Worm (Caenorhabditis elegans): ENCODE measurements around the gene dpy-9.

The dpy-9 gene

DNA sequence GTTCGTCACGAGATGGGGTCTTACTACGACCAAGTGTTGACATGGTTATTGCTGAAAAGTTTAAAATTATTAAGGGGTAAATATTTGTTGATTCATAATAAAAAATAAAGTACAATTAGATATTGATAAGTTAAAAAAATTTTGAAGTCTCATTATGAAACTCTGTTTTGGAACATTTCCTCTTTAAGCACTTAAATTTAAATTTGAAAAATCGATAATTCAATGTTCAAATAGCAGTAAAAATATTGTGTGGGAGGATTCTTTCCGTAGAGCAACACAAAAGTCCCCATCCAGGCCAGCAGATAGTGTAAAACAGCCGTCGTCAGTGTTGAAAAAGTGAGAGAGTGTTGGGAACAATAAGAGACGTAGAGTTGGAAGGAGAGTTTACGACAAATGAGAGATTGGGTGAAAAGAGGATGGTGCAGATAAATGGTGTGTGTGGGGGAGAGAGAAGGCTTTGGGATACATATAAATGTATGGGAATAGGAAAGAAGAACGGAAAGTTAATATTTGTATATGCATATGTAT lies 5.2 kb upstream of the dpy-9 start, which contains the start of gene pat-6 (continued):
- TF ChIP-seq dpl-1 (GFP tag; optimal IDR thresholded peaks at IDR 0.05) (peak in 1 of 3 experiments; percentile 39), ztf-11 (tag; optimal IDR thresholded peaks at IDR 0.05) (no peak), egl-27 (tag; optimal IDR thresholded peaks at IDR 0.05) (no peak), nhr-28 (tag; optimal IDR thresholded peaks at IDR 0.05) (no peak), egl-13 (tag; optimal IDR thresholded peaks at IDR 0.05) (no peak), nhr-90 (tag; optimal IDR thresholded peaks at IDR 0.05; ENCODE audit: poor library complexity) (no peak), ceh-8 (GFP tag; optimal IDR thresholded peaks at IDR 0.05) (no peak), aha-1 (tag; optimal IDR thresholded peaks at IDR 0.05) (no peak), Y116A8C.19 (tag; optimal IDR thresholded peaks at IDR 0.05; ENCODE audit: borderline replicate concordance) (no peak), fkh-10 (GFP tag; optimal IDR thresholded peaks at IDR 0.05) (no peak), sptf-1 (tag; optimal IDR thresholded peaks at IDR 0.05) (no peak), C04F5.9 (tag; optimal IDR thresholded peaks at IDR 0.05) (no peak), sox-4 (tag; optimal IDR thresholded peaks at IDR 0.05) (no peak), zip-4 (GFP tag; optimal IDR thresholded peaks at IDR 0.05) (no peak), snpc-4 (tag; optimal IDR thresholded peaks at IDR 0.05) (no peak), ceh-90 (tag; optimal IDR thresholded peaks at IDR 0.05) (no peak), unc-130 (tag; optimal IDR thresholded peaks at IDR 0.05) (no peak), ces-1 (GFP tag; optimal IDR thresholded peaks at IDR 0.05) (no peak), efl-3 (GFP tag; optimal IDR thresholded peaks at IDR 0.05) (no peak), pqm-1 (tag; optimal IDR thresholded peaks at IDR 0.05) (no peak), tlp-1 (tag; optimal IDR thresholded peaks at IDR 0.05) (no peak), lsy-2 (tag; optimal IDR thresholded peaks at IDR 0.05) (peak in 1 of 2 experiments; percentile 23), jun-1 (tag; optimal IDR thresholded peaks at IDR 0.05) (no peak), ceh-88 (GFP tag; IDR thresholded peaks at IDR 0.05) (no peak), nhr-76 (tag; optimal IDR thresholded peaks at IDR 0.05) (no peak), nhr-84 (tag; optimal IDR thresholded peaks at IDR 0.05) (no peak), elt-2 (tag; optimal IDR thresholded peaks at IDR 0.05) (no peak), nhr-237 (tag; optimal IDR thresholded peaks at IDR 0.05) (no peak), ceh-63 (GFP tag; optimal IDR thresholded peaks at IDR 0.05) (no peak), xbp-1 (tag; optimal IDR thresholded peaks at IDR 0.05) (no peak), isw-1 (GFP tag; IDR thresholded peaks at IDR 0.05) (no peak), fos-1 (tag; optimal IDR thresholded peaks at IDR 0.05) (no peak), elt-3 (tag; optimal IDR thresholded peaks at IDR 0.05) (no peak), skn-1 (tag; optimal IDR thresholded peaks at IDR 0.05) (no peak), hlh-17 (GFP tag; optimal IDR thresholded peaks at IDR 0.05; ENCODE audit: borderline replicate concordance) (no peak), aly-2 (tag; optimal IDR thresholded peaks at IDR 0.05) (no peak), nhr-71 (tag; optimal IDR thresholded peaks at IDR 0.05) (peak; percentile 51), nhr-11 (tag; optimal IDR thresholded peaks at IDR 0.05) (no peak), hpl-2 (GFP tag; optimal IDR thresholded peaks at IDR 0.05) (no peak), blmp-1 (tag; optimal IDR thresholded peaks at IDR 0.05) (no peak), nhr-19 (GFP tag; conservative IDR thresholded peaks at IDR 0.05) (no peak), ets-5 (GFP tag; IDR thresholded peaks at IDR 0.05) (no peak), lir-3 (tag; optimal IDR thresholded peaks at IDR 0.05; ENCODE audit: poor library complexity) (no peak), dsc-1 (tag; optimal IDR thresholded peaks at IDR 0.05) (peak; percentile 58), grh-1 (GFP tag; IDR thresholded peaks at IDR 0.05) (no peak), unc-98 (GFP tag; IDR thresholded peaks at IDR 0.05) (no peak), zag-1 (tag; optimal IDR thresholded peaks at IDR 0.05) (no peak), ama-1 (optimal IDR thresholded peaks at IDR 0.05) (no peak), F16B12.6 (tag; optimal IDR thresholded peaks at IDR 0.05) (no peak), swsn-7 (tag; optimal IDR thresholded peaks at IDR 0.05) (peak; percentile 31), mab-9 (GFP tag; IDR thresholded peaks at IDR 0.05) (no peak), tbx-2 (tag; optimal IDR thresholded peaks at IDR 0.05) (no peak), efl-1 (optimal IDR thresholded peaks at IDR 0.05) (peak; percentile 57 to 60), efl-1 (GFP tag; optimal IDR thresholded peaks at IDR 0.05 in 1 of 2) (peak; percentile 47 to 93)

Data from whole organism, L1 larva.